Worm (Caenorhabditis elegans) whole organism, young adult: ENCODE results near the gene C18B2.3.

Experiments used
- B0035.1 ChIP-seq: sonication (generic microtip); optimal IDR thresholded peaks from 2 replicates; lab custom pipeline; 2016; ENCODE audit warnings: missing genetic modification characterization, mild to moderate bottlenecking, missing compliant biosample characterization, missing genotype, missing genetic modification reagents
- B0261.1 ChIP-seq: sonication (generic microtip); optimal IDR thresholded peaks from 2 replicates; lab custom pipeline; 2016; ENCODE audit warnings: mild to moderate bottlenecking, missing genetic modification characterization, moderate library complexity, missing compliant biosample characterization
- D2030.7 ChIP-seq: fragments of 200-800 bp; sonication (Bioruptor generic); IDR thresholded peaks from 2 replicates; pipeline ENCODE4 v1.3.6; 2022; ENCODE audit warnings: missing genetic modification reagents, missing genetic modification characterization, missing compliant biosample characterization
- F23B12.7 ChIP-seq: sonication (generic microtip); optimal IDR thresholded peaks from 2 replicates; lab custom pipeline; 2017; ENCODE audit warnings: missing genetic modification characterization, mild to moderate bottlenecking, missing compliant biosample characterization, antibody characterized with exemption, moderate library complexity; ENCODE audit not compliant: insufficient read depth
- F39B2.1 ChIP-seq: fragments of 200-800 bp; sonication (Bioruptor generic); IDR thresholded peaks from 2 replicates; pipeline ENCODE4 v1.3.6; 2022; ENCODE audit warnings: missing genetic modification reagents, missing genetic modification characterization, missing compliant biosample characterization
- K12H6.12 ChIP-seq: fragments of 200-800 bp; sonication (Bioruptor generic); optimal IDR thresholded peaks from 2 replicates; lab custom pipeline; 2018; ENCODE audit warnings: mild to moderate bottlenecking, missing genetic modification characterization, missing compliant biosample characterization
- Y53G8AR.9 ChIP-seq: fragments of 200-800 bp; sonication (Bioruptor generic); conservative IDR thresholded peaks from 2 replicates; pipeline ENCODE4 v1.3.6; 2022; ENCODE audit warnings: missing genetic modification reagents, missing genetic modification characterization, missing compliant biosample characterization
- aptf-2 ChIP-seq: fragments of 200-800 bp; sonication (Bioruptor generic); conservative IDR thresholded peaks from 2 replicates; pipeline ENCODE4 v1.3.6; 2022; ENCODE audit warnings: missing genetic modification reagents, missing genetic modification characterization, missing compliant biosample characterization
- aptf-3 ChIP-seq: fragments of 200-800 bp; sonication (Bioruptor generic); IDR thresholded peaks from 2 replicates; pipeline ENCODE4 v1.3.6; 2022; ENCODE audit warnings: missing genetic modification characterization, missing compliant biosample characterization
- chd-7 ChIP-seq: sonication (generic microtip); optimal IDR thresholded peaks from 2 replicates; lab custom pipeline; 2016; ENCODE audit warnings: mild to moderate bottlenecking, missing genetic modification characterization, moderate library complexity, missing compliant biosample characterization
- dox-1 ChIP-seq: fragments of 200-800 bp; sonication (Bioruptor generic); IDR thresholded peaks from 2 replicates; pipeline ENCODE4 v1.3.6; 2022; ENCODE audit warnings: missing genetic modification reagents, missing genetic modification characterization, missing compliant biosample characterization
- dpl-1 ChIP-seq: fragments of 150-350 bp; optimal IDR thresholded peaks from 2 replicates; lab custom pipeline; 2014; ENCODE audit warnings: missing biosample characterization, missing genetic modification reagents, missing genetic modification characterization
- efl-1 ChIP-seq: fragments of 150-350 bp; optimal IDR thresholded peaks from 2 replicates; lab custom pipeline; 2014; ENCODE audit warnings: missing biosample characterization, missing genetic modification reagents, missing genetic modification characterization
- ets-4 ChIP-seq: fragments of 200-800 bp; sonication (Bioruptor generic); optimal IDR thresholded peaks from 2 replicates; lab custom pipeline; 2018; ENCODE audit warnings: mild to moderate bottlenecking, missing genetic modification characterization, missing compliant biosample characterization
- fkh-3 ChIP-seq: sonication (generic microtip); optimal IDR thresholded peaks from 2 replicates; lab custom pipeline; 2016; ENCODE audit warnings: mild to moderate bottlenecking, missing genetic modification characterization, missing compliant biosample characterization
- hmg-1.2 ChIP-seq: fragments of 200-800 bp; sonication (Bioruptor generic); IDR thresholded peaks from 2 replicates; pipeline ENCODE4 v1.3.6; 2022; ENCODE audit warnings: missing genetic modification reagents, missing genetic modification characterization, missing compliant biosample characterization
- hsf-1 ChIP-seq: fragments of 200-800 bp; sonication (Bioruptor generic); IDR thresholded peaks from 2 replicates; pipeline ENCODE4 v1.3.6; 2022; ENCODE audit warnings: missing genetic modification reagents, missing genetic modification characterization, missing compliant biosample characterization
- let-526 ChIP-seq: fragments of 200-800 bp; sonication (Bioruptor generic); IDR thresholded peaks from 2 replicates; pipeline ENCODE4 v1.3.6; 2022; ENCODE audit warnings: missing genetic modification reagents, missing genetic modification characterization, missing compliant biosample characterization
- let-607 ChIP-seq, 2 experiments: fragments of 200-800 bp in 1 of 2; sonication (Bioruptor generic) in 1 of 2; sonication (generic microtip) in 1 of 2; optimal IDR thresholded peaks; 2 replicates each; lab custom pipeline; 2016 to 2018; ENCODE audit warnings: mild to moderate bottlenecking in 2 of 2, missing compliant biosample characterization in 2 of 2, missing genetic modification characterization in 2 of 2, moderate library complexity in 2 of 2, missing genotype in 1 of 2
- lin-26 ChIP-seq: fragments of 200-800 bp; sonication (Bioruptor generic); IDR thresholded peaks from 2 replicates; pipeline ENCODE4 v1.3.6; 2022; ENCODE audit warnings: missing genetic modification reagents, missing genetic modification characterization, missing compliant biosample characterization
- lin-35 ChIP-seq, 3 experiments: fragments of 150-350 bp in 2 of 3; sonication (generic microtip) in 1 of 3; optimal IDR thresholded peaks; 2 replicates each; lab custom pipeline; 2014 to 2018; ENCODE audit warnings: missing biosample characterization in 3 of 3, missing genetic modification characterization in 3 of 3, missing genetic modification reagents in 3 of 3
- lsl-1 ChIP-seq: fragments of 200-800 bp; sonication (Bioruptor generic); optimal IDR thresholded peaks from 2 replicates; lab custom pipeline; 2018; ENCODE audit warnings: mild to moderate bottlenecking, missing genetic modification characterization, moderate library complexity, missing compliant biosample characterization
- mcd-1 ChIP-seq: fragments of 200-800 bp; sonication (Bioruptor generic); IDR thresholded peaks from 2 replicates; pipeline ENCODE4 v1.3.6; 2022; ENCODE audit warnings: missing genetic modification reagents, missing genetic modification characterization, missing compliant biosample characterization
- nhr-27 ChIP-seq: fragments of 200-800 bp; sonication (Bioruptor generic); optimal IDR thresholded peaks from 2 replicates; lab custom pipeline; 2018; ENCODE audit warnings: mild to moderate bottlenecking, missing genetic modification characterization, moderate library complexity, missing compliant biosample characterization
- nhr-80 ChIP-seq: sonication (generic microtip); optimal IDR thresholded peaks from 2 replicates; lab custom pipeline; 2016; ENCODE audit warnings: missing genetic modification characterization, missing compliant biosample characterization
- pbrm-1 ChIP-seq: fragments of 200-800 bp; sonication (Bioruptor generic); IDR thresholded peaks from 2 replicates; pipeline ENCODE4 v1.3.6; 2022; ENCODE audit warnings: missing genetic modification reagents, missing genetic modification characterization, missing compliant biosample characterization
- pha-4 ChIP-seq: fragments of 150-350 bp; sonication (generic microtip); optimal IDR thresholded peaks from 2 replicates; lab custom pipeline; 2014; ENCODE audit warnings: missing biosample characterization, missing genetic modification reagents, missing genetic modification characterization
- sdz-38 ChIP-seq: sonication (generic microtip); optimal IDR thresholded peaks from 2 replicates; lab custom pipeline; 2016; ENCODE audit warnings: missing genotype, missing genetic modification characterization, missing compliant biosample characterization
- tlf-1 ChIP-seq: fragments of 200-800 bp; sonication (Bioruptor generic); optimal IDR thresholded peaks from 2 replicates; lab custom pipeline; 2018; ENCODE audit warnings: mild to moderate bottlenecking, missing genetic modification characterization, missing compliant biosample characterization
- unc-130 ChIP-seq: sonication (generic microtip); optimal IDR thresholded peaks from 2 replicates; lab custom pipeline; 2016; ENCODE audit warnings: missing genetic modification reagents, missing genetic modification characterization, missing compliant biosample characterization
- zfh-2 ChIP-seq: fragments of 200-800 bp; sonication (Bioruptor generic); conservative IDR thresholded peaks from 2 replicates; pipeline ENCODE4 v1.3.6; 2022; ENCODE audit warnings: missing genetic modification reagents, missing genetic modification characterization, missing compliant biosample characterization
- zim-3 ChIP-seq: sonication (generic microtip); optimal IDR thresholded peaks from 2 replicates; lab custom pipeline; 2017; ENCODE audit warnings: mild to moderate bottlenecking, missing genetic modification characterization, moderate library complexity, missing compliant biosample characterization
- ztf-28 ChIP-seq: fragments of 200-800 bp; sonication (Bioruptor generic); IDR thresholded peaks from 2 replicates; pipeline ENCODE4 v1.3.6; 2022; ENCODE audit warnings: missing genetic modification reagents, missing genetic modification characterization, missing compliant biosample characterization

C18B2.3 gene

DNA sequence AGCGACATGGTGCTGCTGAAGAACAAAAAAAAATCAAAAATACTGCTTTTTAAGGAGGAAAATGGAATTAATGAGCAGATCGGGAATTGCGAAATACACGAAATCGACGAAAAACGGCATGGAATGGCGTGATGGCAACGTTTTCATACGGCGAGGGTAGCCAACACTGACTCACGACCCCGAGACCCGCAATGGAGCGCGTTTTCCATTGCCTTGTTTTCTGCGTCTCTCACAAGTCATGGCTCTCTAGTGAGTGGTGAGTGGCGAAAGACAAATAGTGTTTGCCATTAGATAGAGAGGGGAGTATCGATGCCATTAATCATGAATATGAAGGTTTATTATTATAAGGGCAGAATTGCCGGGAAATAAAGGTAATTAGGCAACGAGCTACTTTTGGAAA lies 4.1 kb downstream of the C18B2.3 start, which contains the start of gene C18B2.4 (continued):
- TF ChIP-seq chd-7 (peak; percentile 30), lin-35 (GFP tag; optimal IDR thresholded peaks at IDR 0.05; lab: Kevin White, UChicago) (peak in 1 of 3 experiments; percentile 52), pbrm-1 (peak; percentile 47; the same call in 1 of the 2 replicates), nhr-27 (tag; lab: Kevin White, UChicago) (no peak), fkh-3 (tag; lab: Kevin White, UChicago) (no peak), mcd-1 (GFP tag; lab: Robert Waterston, UW) (peak; percentile 85), nhr-80 (tag; lab: Kevin White, UChicago) (peak; percentile 96), efl-1 (GFP tag; lab: Kevin White, UChicago) (no peak), hmg-1.2 (GFP tag; lab: Robert Waterston, UW) (peak; percentile 74), hsf-1 (GFP tag; lab: Robert Waterston, UW) (no peak), ets-4 (GFP tag; lab: Kevin White, UChicago) (peak; percentile 57), lin-26 (0 out of 2 replicates have a peak, but pooled peaks have one; percentile 34), sdz-38 (tag; lab: Kevin White, UChicago) (no peak), F23B12.7 (no peak), K12H6.12 (tag; lab: Kevin White, UChicago) (peak; percentile 32), aptf-3 (GFP tag; lab: Robert Waterston, UW) (no peak), unc-130 (GFP tag; lab: Kevin White, UChicago) (no peak), tlf-1 (GFP tag; lab: Kevin White, UChicago) (peak; percentile 20), D2030.7 (no peak)

DNA sequence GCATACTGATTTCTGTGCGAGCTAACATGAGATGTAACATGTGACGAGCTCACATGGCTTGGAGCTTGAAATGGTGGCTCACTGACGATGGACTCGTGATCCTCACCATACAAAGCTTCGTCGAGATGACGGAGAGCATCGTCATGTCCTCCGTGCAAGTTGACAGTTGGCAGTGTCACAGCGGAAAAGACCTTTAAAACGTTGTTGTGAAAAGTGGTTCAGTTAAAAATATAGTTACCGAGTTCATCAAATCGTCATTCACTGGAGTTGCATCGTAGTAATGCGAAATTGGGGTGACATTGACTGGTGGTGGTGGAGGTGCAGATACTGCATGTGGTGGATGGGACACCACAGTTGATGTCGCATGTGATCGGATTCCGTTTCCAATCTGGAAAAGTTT lies 8.8 kb downstream of the C18B2.3 start:
- TF ChIP-seq aptf-2 (no peak), dpl-1 (GFP tag; lab: Kevin White, UChicago) (no peak), B0035.1 (tag; lab: Kevin White, UChicago) (no peak), B0261.1 (no peak), lsl-1 (GFP tag; lab: Kevin White, UChicago) (no peak)

DNA sequence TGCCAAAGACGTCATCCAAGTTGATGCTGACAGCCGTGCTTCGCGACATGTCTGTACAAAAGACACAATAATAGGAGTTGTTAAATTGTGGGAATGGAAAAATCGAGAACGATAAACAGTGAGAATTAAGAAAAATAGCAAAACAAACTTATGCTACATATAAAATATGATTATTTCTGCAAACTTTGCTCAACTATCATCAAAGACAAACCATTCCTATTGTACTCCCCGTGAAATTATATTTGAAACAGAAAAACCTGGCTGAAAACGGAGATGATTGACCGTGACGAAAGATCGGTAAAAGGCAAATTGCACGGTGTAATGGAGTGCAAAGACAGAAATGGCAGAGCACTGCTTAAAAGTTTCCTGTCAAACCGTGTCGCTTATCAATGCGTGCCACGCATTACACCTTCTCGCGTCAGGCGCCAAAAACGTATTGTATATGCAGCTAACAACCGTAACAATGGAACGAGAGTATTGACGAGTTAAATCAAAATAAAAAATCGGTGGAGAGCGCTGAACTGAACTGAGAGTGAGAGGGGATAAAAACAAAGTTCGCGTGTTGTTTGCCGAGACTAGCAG lies 9.5 kb downstream of the C18B2.3 start, which contains the start of gene C18B2.5:
C18B2.5 (minus strand) TSS at position 51 of the 582 bp plus-strand sequence.
- TF ChIP-seq dox-1 (peak; percentile 74), pha-4 (tag; lab: Kevin White, UChicago) (no peak), ets-4 (GFP tag; lab: Kevin White, UChicago) (peak; percentile 80), zim-3 (tag; lab: Kevin White, UChicago) (no peak), nhr-80 (tag; lab: Kevin White, UChicago) (peak; percentile 98), let-607 (tag; optimal IDR thresholded peaks at IDR 0.05; lab: Kevin White, UChicago) (peak; percentile 19 to 82), Y53G8AR.9 (no peak), F39B2.1 (GFP tag; lab: Robert Waterston, UW) (no peak), let-526 (GFP tag; lab: Robert Waterston, UW) (peak; percentile 74)

DNA sequence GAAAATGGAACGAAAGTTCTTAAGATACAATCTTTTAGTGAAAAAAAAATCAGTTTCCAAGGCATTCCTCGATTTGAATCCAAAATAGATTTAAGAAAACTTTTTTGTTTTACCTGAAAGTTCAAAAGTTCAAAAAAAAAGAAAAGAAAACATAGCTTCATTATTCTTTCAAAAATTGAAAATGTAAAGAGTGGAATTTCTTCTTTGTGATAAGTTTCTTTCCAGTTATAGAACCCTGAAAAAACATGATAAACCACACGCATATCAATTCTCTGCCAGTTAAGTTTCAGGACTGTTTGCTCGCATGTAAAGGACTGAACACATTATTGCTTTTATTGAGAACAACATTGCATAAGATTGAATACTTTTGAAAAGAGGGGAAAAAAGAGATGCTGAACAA lies 10.1 kb downstream of the C18B2.3 start:
- no peak for TF ChIP-seq ztf-28
- TF ChIP-seq zfh-2: no peak
- TF ChIP-seq F39B2.1 (GFP tag; lab: Robert Waterston, UW): no peak
- TF ChIP-seq, all 124 proteins: peak for 0
